Worm (Caenorhabditis elegans) whole organism, L4/young adult: Measurements from ENCODE around the gene Y45F10B.12.

ENCODE experiments used
- W03F9.2 ChIP-seq: fragments of 150-350 bp; optimal IDR thresholded peaks from 2 replicates; lab custom pipeline; 2014; ENCODE audit warnings: missing biosample characterization, missing genetic modification characterization
- dao-5 ChIP-seq: sonication (generic microtip); optimal IDR thresholded peaks from 2 replicates; lab custom pipeline; 2016; ENCODE audit warnings: missing genotype, missing genetic modification characterization, moderate library complexity, missing compliant biosample characterization
- him-1 ChIP-seq: sonication (generic microtip); optimal IDR thresholded peaks from 2 replicates; lab custom pipeline; 2016; ENCODE audit warnings: missing genotype, missing genetic modification reagents, missing genetic modification characterization, missing compliant biosample characterization

ce11 chrIV:13601973-13602669 is 14.8 kb downstream of the Y45F10B.12 start, which contains the start of gene Y45F10B.59:
- no peak for TF ChIP-seq him-1 (tag; lab: Kevin White, UChicago)
- no peak for TF ChIP-seq dao-5
- TF ChIP-seq W03F9.2, result no peak
